Fruit fly (Drosophila melanogaster): ENCODE results near the gene hook.

dm6 chr2L:19037455-19037854, 4.2 kb upstream of the hook start:
- TF ChIP-seq usp (GFP tag; optimal IDR thresholded peaks at IDR 0.05), result no peak
- TF ChIP-seq pan (optimal IDR thresholded peaks at IDR 0.05), result no peak
- TF ChIP-seq fru (GFP tag; optimal IDR thresholded peaks at IDR 0.05), result no peak
- TF ChIP-seq Hr78 (GFP tag; optimal IDR thresholded peaks at IDR 0.05), result no peak
- no peak for TF ChIP-seq psq (GFP tag; optimal IDR thresholded peaks at IDR 0.05)
- no peak for TF ChIP-seq tai (GFP tag; optimal IDR thresholded peaks at IDR 0.05)
- no peak for TF ChIP-seq Mio (GFP tag; optimal IDR thresholded peaks at IDR 0.05)
- TF ChIP-seq OdsH (GFP tag; optimal IDR thresholded peaks at IDR 0.05), result no peak
- no peak for TF ChIP-seq Hr83 (GFP tag; optimal IDR thresholded peaks at IDR 0.05; ENCODE audit: poor library complexity, severe bottlenecking)
- no peak for TF ChIP-seq Sp1 (GFP tag; optimal IDR thresholded peaks at IDR 0.05)
- TF ChIP-seq Dif (GFP tag; optimal IDR thresholded peaks at IDR 0.05; ENCODE audit: partially characterized antibody), result no peak
- no peak for TF ChIP-seq dl (GFP tag; optimal IDR thresholded peaks at IDR 0.05; ENCODE audit: insufficient read depth in 1 of 2, partially characterized antibody in 2 of 2)

Data from whole organism, wandering third instar larva.